Fruit fly (Drosophila melanogaster): ENCODE data around the gene CG10898.

The CG10898 gene

dm6 chr3R:11562326-11563109 lies 4.9 kb downstream of the CG10898 start (continued):
- TF ChIP-seq CG14965 (GFP tag; optimal IDR thresholded peaks at IDR 0.05; ENCODE audit: borderline replicate concordance) (peak; percentile 68), gcm2 (GFP tag; optimal IDR thresholded peaks at IDR 0.05) (peak; percentile 82), CG33213 (GFP tag; optimal IDR thresholded peaks at IDR 0.05) (peak; percentile 84), fd64A (GFP tag; optimal IDR thresholded peaks at IDR 0.05) (peak; percentile 76), shn (GFP tag; optimal IDR thresholded peaks at IDR 0.05) (peak; percentile 79), Hr51 (GFP tag; optimal IDR thresholded peaks at IDR 0.05) (peak; percentile 83 to 87), her (GFP tag; optimal IDR thresholded peaks at IDR 0.05) (peak; percentile 88), ken (GFP tag; IDR thresholded peaks at IDR 0.05) (peak; percentile 89), eve (GFP tag; optimal IDR thresholded peaks at IDR 0.05) (peak in 1 of 2 experiments; percentile 94), hkb (optimal IDR thresholded peaks at IDR 0.05) (no peak), hkb (GFP tag; IDR thresholded peaks at IDR 0.05) (peak; percentile 95), Gsc (GFP tag; IDR thresholded peaks at IDR 0.05) (peak; percentile 83), Hr3 (GFP tag; optimal IDR thresholded peaks at IDR 0.05) (peak; percentile 78), CG31388 (GFP tag; optimal IDR thresholded peaks at IDR 0.05) (peak; percentile 87), crp (GFP tag; optimal IDR thresholded peaks at IDR 0.05) (peak in 1 of 2 experiments; percentile 29), bigmax (GFP tag; optimal IDR thresholded peaks at IDR 0.05) (no peak), CG10565 (GFP tag; optimal IDR thresholded peaks at IDR 0.05) (peak; percentile 70), CG31441 (GFP tag; IDR thresholded peaks at IDR 0.05) (peak; percentile 91), ci (GFP tag; IDR thresholded peaks at IDR 0.05) (peak; percentile 93), CG16863 (GFP tag; optimal IDR thresholded peaks at IDR 0.05) (peak; percentile 86), CG17186 (GFP tag; optimal IDR thresholded peaks at IDR 0.05) (peak; percentile 59), CG17328 (GFP tag; IDR thresholded peaks at IDR 0.05) (peak; percentile 88), CG34376 (GFP tag; optimal IDR thresholded peaks at IDR 0.05) (peak; percentile 96), CG11093 (GFP tag; IDR thresholded peaks at IDR 0.05) (peak; percentile 92), CG18011 (GFP tag; optimal IDR thresholded peaks at IDR 0.05) (peak; percentile 65), dm (GFP tag; optimal IDR thresholded peaks at IDR 0.05) (peak; percentile 74), pho (GFP tag; optimal IDR thresholded peaks at IDR 0.05) (peak; percentile 86), Poxn (GFP tag; IDR thresholded peaks at IDR 0.05) (peak; percentile 80), Kr (GFP tag; optimal IDR thresholded peaks at IDR 0.05) (no peak), nmo (GFP tag; optimal IDR thresholded peaks at IDR 0.05) (peak; percentile 82), Atf-2 (GFP tag; optimal IDR thresholded peaks at IDR 0.05) (peak; percentile 83), CG8359 (GFP tag; optimal IDR thresholded peaks at IDR 0.05; ENCODE audit: borderline replicate concordance) (peak; percentile 66), zen (tag; optimal IDR thresholded peaks at IDR 0.05) (peak; percentile 71), Camta (GFP tag; optimal IDR thresholded peaks at IDR 0.05) (peak; percentile 97), btn (GFP tag; optimal IDR thresholded peaks at IDR 0.05) (peak; percentile 90), CG17385 (GFP tag; optimal IDR thresholded peaks at IDR 0.05) (peak; percentile 85), CG8388 (GFP tag; optimal IDR thresholded peaks at IDR 0.05) (peak; percentile 80), Myb (GFP tag; optimal IDR thresholded peaks at IDR 0.05) (peak; percentile 74), CG5180 (GFP tag; optimal IDR thresholded peaks at IDR 0.05) (peak; percentile 82), slp2 (GFP tag; optimal IDR thresholded peaks at IDR 0.05) (peak; percentile 87), klu (GFP tag; IDR thresholded peaks at IDR 0.05) (peak; percentile 89), CG14710 (tag; optimal IDR thresholded peaks at IDR 0.05) (peak; percentile 84), CG8765 (GFP tag; IDR thresholded peaks at IDR 0.05) (peak; percentile 77), Chrac-16 (GFP tag; optimal IDR thresholded peaks at IDR 0.05) (peak; percentile 83), Six4 (GFP tag; optimal IDR thresholded peaks at IDR 0.05) (peak; percentile 85), Fer2 (tag; optimal IDR thresholded peaks at IDR 0.05) (peak; percentile 87), sd (tag; optimal IDR thresholded peaks at IDR 0.05) (peak; percentile 94), Med (GFP tag) (peak; percentile 98), fd96Cb (tag; optimal IDR thresholded peaks at IDR 0.05) (peak; percentile 89)

Data from whole organism, embryonic.